Fruit fly (Drosophila melanogaster) whole organism, adult: ENCODE measurements around the gene RecQ5.

Source experiments
- CG7045 ChIP-seq: fragments of 200-800 bp; sonication (Bioruptor generic); optimal IDR thresholded peaks from 2 replicates; lab custom pipeline; 2017; ENCODE audit warnings: missing biosample characterization, mild to moderate bottlenecking, missing genetic modification characterization
- Crg-1 ChIP-seq: fragments of 200-800 bp; sonication (Bioruptor generic); optimal IDR thresholded peaks from 2 replicates; lab custom pipeline; 2016; ENCODE audit warnings: missing biosample characterization, missing genetic modification characterization
- bab1 ChIP-seq: fragments of 200-800 bp; sonication (Bioruptor generic); optimal IDR thresholded peaks from 3 replicates; lab custom pipeline; 2019; ENCODE audit warnings: missing biosample characterization, mild to moderate bottlenecking, missing genetic modification characterization, moderate library complexity
- kay ChIP-seq: fragments of 200-800 bp; sonication (Bioruptor generic); peaks from one replicate; lab custom pipeline; 2016; ENCODE audit warnings: missing biosample characterization, missing genetic modification characterization, borderline replicate concordance

DNA sequence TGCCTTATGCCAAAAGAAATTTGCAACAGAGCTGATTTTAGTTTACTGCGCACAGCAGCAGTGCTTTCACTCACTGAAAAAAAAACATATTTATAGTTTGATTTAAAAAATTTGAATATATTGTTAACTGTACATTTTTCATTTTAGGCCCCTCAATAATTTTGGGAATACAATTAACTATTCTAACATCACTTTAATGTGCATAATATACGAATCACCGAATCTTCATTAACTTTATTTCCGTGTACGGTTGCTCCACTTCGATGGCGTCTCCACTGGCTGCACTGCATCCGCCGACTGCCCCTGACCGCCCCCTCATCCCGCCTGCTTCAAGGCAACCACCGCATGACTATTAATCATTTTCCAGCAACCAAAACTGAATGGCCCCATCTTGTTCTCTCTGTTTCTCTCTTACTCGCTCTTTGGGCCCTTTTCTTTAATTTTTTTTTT lies 4.9 kb upstream of the RecQ5 start:
- TF ChIP-seq bab1 (GFP tag; lab: Kevin White, UChicago) (no peak), CG7045 (no peak), Crg-1 (GFP tag; lab: Kevin White, UChicago) (no peak), kay (GFP tag; lab: Kevin White, UChicago) (no peak)
